Worm (Caenorhabditis elegans) whole organism, young adult: ENCODE data around the gene cdo-1.

Experiments
- B0019.2 ChIP-seq: fragments of 200-800 bp; sonication (Bioruptor generic); conservative IDR thresholded peaks from 2 replicates; pipeline ENCODE4 v1.3.6; 2022; ENCODE audit warnings: missing genetic modification reagents, missing genetic modification characterization, missing compliant biosample characterization
- B0261.1 ChIP-seq: sonication (generic microtip); optimal IDR thresholded peaks from 2 replicates; lab custom pipeline; 2016; ENCODE audit warnings: mild to moderate bottlenecking, missing genetic modification characterization, moderate library complexity, missing compliant biosample characterization
- C17E4.6 ChIP-seq: fragments of 200-800 bp; sonication (Bioruptor generic); IDR thresholded peaks from 2 replicates; pipeline ENCODE4 v1.3.6; 2022; ENCODE audit warnings: missing genetic modification reagents, missing genetic modification characterization, missing compliant biosample characterization
- D2030.7 ChIP-seq: fragments of 200-800 bp; sonication (Bioruptor generic); IDR thresholded peaks from 2 replicates; pipeline ENCODE4 v1.3.6; 2022; ENCODE audit warnings: missing genetic modification reagents, missing genetic modification characterization, missing compliant biosample characterization
- F22D6.2 ChIP-seq: sonication (generic microtip); optimal IDR thresholded peaks from 2 replicates; lab custom pipeline; 2016; ENCODE audit warnings: mild to moderate bottlenecking, missing genetic modification characterization, missing compliant biosample characterization
- F33H1.4 ChIP-seq: fragments of 200-800 bp; sonication (Bioruptor generic); IDR thresholded peaks from 2 replicates; pipeline ENCODE4 v1.3.6; 2022; ENCODE audit warnings: missing genetic modification reagents, missing genetic modification characterization, missing compliant biosample characterization
- F37B4.10 ChIP-seq: fragments of 200-800 bp; sonication (Bioruptor generic); IDR thresholded peaks from 2 replicates; pipeline ENCODE4 v1.3.6; 2022; ENCODE audit warnings: missing genetic modification characterization, missing compliant biosample characterization
- F39B2.1 ChIP-seq: fragments of 200-800 bp; sonication (Bioruptor generic); IDR thresholded peaks from 2 replicates; pipeline ENCODE4 v1.3.6; 2022; ENCODE audit warnings: missing genetic modification reagents, missing genetic modification characterization, missing compliant biosample characterization
- F49E8.2 ChIP-seq: sonication (generic microtip); optimal IDR thresholded peaks from 3 replicates; lab custom pipeline; 2017; ENCODE audit warnings: missing genetic modification characterization, mild to moderate bottlenecking, missing compliant biosample characterization, antibody characterized with exemption, moderate library complexity; ENCODE audit not compliant: insufficient read depth
- F55B11.4 ChIP-seq: sonication (generic microtip); optimal IDR thresholded peaks from 2 replicates; lab custom pipeline; 2016; ENCODE audit warnings: missing compliant biosample characterization, missing genetic modification characterization, borderline replicate concordance; ENCODE audit not compliant: insufficient read depth
- F57A8.1 ChIP-seq: fragments of 200-800 bp; sonication (Bioruptor generic); optimal IDR thresholded peaks from 2 replicates; lab custom pipeline; 2018; ENCODE audit warnings: mild to moderate bottlenecking, missing genetic modification characterization, moderate library complexity, missing compliant biosample characterization
- K11D2.4 ChIP-seq: fragments of 200-800 bp; sonication (Bioruptor generic); IDR thresholded peaks from 2 replicates; pipeline ENCODE4 v1.3.6; 2022; ENCODE audit warnings: missing genetic modification reagents, missing genetic modification characterization, missing compliant biosample characterization
- Y53F4B.3 ChIP-seq: fragments of 200-800 bp; sonication (Bioruptor generic); IDR thresholded peaks from 2 replicates; pipeline ENCODE4 v1.3.6; 2022; ENCODE audit warnings: missing genetic modification reagents, missing genetic modification characterization, missing compliant biosample characterization
- Y56A3A.18 ChIP-seq: fragments of 200-800 bp; sonication (Bioruptor generic); IDR thresholded peaks from 2 replicates; pipeline ENCODE4 v1.3.6; 2022; ENCODE audit warnings: missing genetic modification reagents, missing genetic modification characterization, missing compliant biosample characterization
- Y67H2A.10 ChIP-seq: fragments of 200-800 bp; sonication (Bioruptor generic); conservative IDR thresholded peaks from 2 replicates; pipeline ENCODE4 v1.3.6; 2022; ENCODE audit warnings: missing genetic modification reagents, missing genetic modification characterization, missing compliant biosample characterization
- ZK185.1 ChIP-seq: sonication (generic microtip); optimal IDR thresholded peaks from 2 replicates; lab custom pipeline; 2016; ENCODE audit warnings: mild to moderate bottlenecking, missing genetic modification characterization, missing compliant biosample characterization; ENCODE audit not compliant: poor library complexity, severe bottlenecking
- akir-1 ChIP-seq: fragments of 200-800 bp; sonication (Bioruptor generic); optimal IDR thresholded peaks from 2 replicates; lab custom pipeline; 2018; ENCODE audit warnings: mild to moderate bottlenecking, missing genetic modification characterization, moderate library complexity, missing compliant biosample characterization
- ama-1 ChIP-seq, 3 experiments: fragments of 150-350 bp in 1 of 3; sonication (generic microtip) in 2 of 3; optimal IDR thresholded peaks; 2 replicates each; lab custom pipeline; 2014 to 2018; ENCODE audit warnings: missing biosample characterization in 2 of 3, missing genetic modification characterization in 2 of 3, missing genetic modification reagents in 2 of 3
- aptf-2 ChIP-seq: fragments of 200-800 bp; sonication (Bioruptor generic); conservative IDR thresholded peaks from 2 replicates; pipeline ENCODE4 v1.3.6; 2022; ENCODE audit warnings: missing genetic modification reagents, missing genetic modification characterization, missing compliant biosample characterization
- atf-7 ChIP-seq: sonication (generic microtip); optimal IDR thresholded peaks from 2 replicates; lab custom pipeline; 2017; ENCODE audit warnings: mild to moderate bottlenecking, missing genetic modification characterization, missing compliant biosample characterization
- athp-1 ChIP-seq: sonication (generic microtip); optimal IDR thresholded peaks from 2 replicates; lab custom pipeline; 2017; ENCODE audit warnings: mild to moderate bottlenecking, missing genetic modification characterization, missing compliant biosample characterization
- attf-5 ChIP-seq: fragments of 200-800 bp; sonication (Bioruptor generic); optimal IDR thresholded peaks from 2 replicates; lab custom pipeline; 2018; ENCODE audit warnings: mild to moderate bottlenecking, missing genetic modification characterization, missing compliant biosample characterization
- attf-6 ChIP-seq: fragments of 200-800 bp; sonication (Bioruptor generic); IDR thresholded peaks from 2 replicates; pipeline ENCODE4 v1.3.6; 2022; ENCODE audit warnings: missing genetic modification reagents, missing genetic modification characterization, missing compliant biosample characterization
- bed-2 ChIP-seq: fragments of 200-800 bp; sonication (Bioruptor generic); IDR thresholded peaks from 2 replicates; pipeline ENCODE4 v1.3.6; 2022; ENCODE audit warnings: missing genetic modification reagents, missing genetic modification characterization, missing compliant biosample characterization
- ceh-79 ChIP-seq: sonication (generic microtip); optimal IDR thresholded peaks from 2 replicates; lab custom pipeline; 2017; ENCODE audit warnings: mild to moderate bottlenecking, missing genetic modification characterization, missing compliant biosample characterization
- dox-1 ChIP-seq: fragments of 200-800 bp; sonication (Bioruptor generic); IDR thresholded peaks from 2 replicates; pipeline ENCODE4 v1.3.6; 2022; ENCODE audit warnings: missing genetic modification reagents, missing genetic modification characterization, missing compliant biosample characterization
- dpff-1 ChIP-seq: sonication (generic microtip); optimal IDR thresholded peaks from 2 replicates; lab custom pipeline; 2017; ENCODE audit warnings: mild to moderate bottlenecking, missing genetic modification characterization, missing compliant biosample characterization
- dpl-1 ChIP-seq: fragments of 150-350 bp; optimal IDR thresholded peaks from 2 replicates; lab custom pipeline; 2014; ENCODE audit warnings: missing biosample characterization, missing genetic modification reagents, missing genetic modification characterization
- ets-4 ChIP-seq: fragments of 200-800 bp; sonication (Bioruptor generic); optimal IDR thresholded peaks from 2 replicates; lab custom pipeline; 2018; ENCODE audit warnings: mild to moderate bottlenecking, missing genetic modification characterization, missing compliant biosample characterization
- fkh-3 ChIP-seq: sonication (generic microtip); optimal IDR thresholded peaks from 2 replicates; lab custom pipeline; 2016; ENCODE audit warnings: mild to moderate bottlenecking, missing genetic modification characterization, missing compliant biosample characterization
- hmg-20 ChIP-seq: fragments of 200-800 bp; sonication (Bioruptor generic); IDR thresholded peaks from 2 replicates; pipeline ENCODE4 v1.3.6; 2022; ENCODE audit warnings: missing genetic modification reagents, missing genetic modification characterization, missing compliant biosample characterization
- lin-26 ChIP-seq: fragments of 200-800 bp; sonication (Bioruptor generic); IDR thresholded peaks from 2 replicates; pipeline ENCODE4 v1.3.6; 2022; ENCODE audit warnings: missing genetic modification reagents, missing genetic modification characterization, missing compliant biosample characterization
- lin-40 ChIP-seq: sonication (generic microtip); optimal IDR thresholded peaks from 2 replicates; lab custom pipeline; 2016; ENCODE audit warnings: missing genetic modification characterization, mild to moderate bottlenecking, missing compliant biosample characterization, missing genotype, missing genetic modification reagents
- lin-54 ChIP-seq: fragments of 200-800 bp; sonication (Bioruptor generic); optimal IDR thresholded peaks from 2 replicates; lab custom pipeline; 2018; ENCODE audit warnings: mild to moderate bottlenecking, missing genetic modification characterization, missing compliant biosample characterization
- lsy-27 ChIP-seq: sonication (generic microtip); optimal IDR thresholded peaks from 2 replicates; lab custom pipeline; 2017; ENCODE audit warnings: missing genetic modification characterization, mild to moderate bottlenecking, missing compliant biosample characterization, antibody characterized with exemption, missing genotype, borderline replicate concordance; ENCODE audit not compliant: insufficient read depth
- mes-4 ChIP-seq: sonication (generic microtip); optimal IDR thresholded peaks from 2 replicates; lab custom pipeline; 2016; ENCODE audit warnings: missing genotype, missing genetic modification characterization, missing compliant biosample characterization
- mxl-1 ChIP-seq: sonication (generic microtip); optimal IDR thresholded peaks from 2 replicates; lab custom pipeline; 2016; ENCODE audit warnings: missing genetic modification characterization, missing compliant biosample characterization
- nhr-90 ChIP-seq: sonication (generic microtip); optimal IDR thresholded peaks from 2 replicates; lab custom pipeline; 2016; ENCODE audit warnings: missing genotype, mild to moderate bottlenecking, missing genetic modification characterization, missing compliant biosample characterization
- pbrm-1 ChIP-seq: fragments of 200-800 bp; sonication (Bioruptor generic); IDR thresholded peaks from 2 replicates; pipeline ENCODE4 v1.3.6; 2022; ENCODE audit warnings: missing genetic modification reagents, missing genetic modification characterization, missing compliant biosample characterization
- pha-4 ChIP-seq: fragments of 150-350 bp; sonication (generic microtip); optimal IDR thresholded peaks from 2 replicates; lab custom pipeline; 2014; ENCODE audit warnings: missing biosample characterization, missing genetic modification reagents, missing genetic modification characterization
- rcor-1 ChIP-seq: fragments of 200-800 bp; sonication (Bioruptor generic); IDR thresholded peaks from 2 replicates; pipeline ENCODE4 v1.3.6; 2022; ENCODE audit warnings: missing genetic modification reagents, missing genetic modification characterization, missing compliant biosample characterization
- rpc-1 ChIP-seq, 2 experiments: fragments of 150-350 bp in 1 of 2; sonication (generic microtip) in 1 of 2; optimal IDR thresholded peaks; 2 replicates each; lab custom pipeline; 2014 to 2018; ENCODE audit warnings: missing biosample characterization in 1 of 2, missing genetic modification characterization in 1 of 2, missing genetic modification reagents in 1 of 2, missing genotype in 1 of 2
- snpc-3.4 ChIP-seq: sonication (generic microtip); optimal IDR thresholded peaks from 2 replicates; lab custom pipeline; 2017; ENCODE audit warnings: missing genetic modification characterization, mild to moderate bottlenecking, missing compliant biosample characterization, antibody characterized with exemption, moderate library complexity, missing genotype, missing genetic modification reagents
- sptf-2 ChIP-seq: fragments of 200-800 bp; sonication (Bioruptor generic); optimal IDR thresholded peaks from 2 replicates; lab custom pipeline; 2018; ENCODE audit warnings: mild to moderate bottlenecking, missing genetic modification characterization, missing compliant biosample characterization
- unc-62 ChIP-seq: fragments of 150-350 bp; optimal IDR thresholded peaks from 2 replicates; lab custom pipeline; 2014; ENCODE audit warnings: missing biosample characterization, missing genetic modification reagents, missing genetic modification characterization
- xnd-1 ChIP-seq: sonication (generic microtip); optimal IDR thresholded peaks from 2 replicates; lab custom pipeline; 2016; ENCODE audit warnings: missing genotype, missing genetic modification reagents, missing genetic modification characterization, missing compliant biosample characterization

The cdo-1 gene

DNA sequence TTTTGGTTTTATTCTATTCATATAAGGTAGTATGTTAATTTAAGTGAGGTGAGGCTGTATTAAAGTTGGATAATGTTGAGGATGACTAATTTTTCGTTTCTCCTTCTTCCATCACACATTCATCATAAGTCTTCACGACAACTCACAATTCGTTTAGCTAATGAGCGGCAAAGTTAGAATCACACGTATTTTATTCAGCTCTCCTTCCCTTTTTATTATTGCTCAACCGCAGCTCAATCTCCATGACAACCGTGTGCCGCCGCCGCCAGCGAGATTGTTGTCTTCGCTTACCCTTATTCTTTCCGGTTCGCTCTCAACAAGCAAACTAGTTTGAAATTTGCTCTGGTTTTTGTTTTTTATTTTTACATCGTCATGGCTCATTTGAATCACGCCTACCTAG is 17.0 kb upstream of the cdo-1 start, which contains the start of gene ZC13.2:
ZC13.2 (plus strand) TSS at position 301 of the 400 bp plus-strand sequence.
- TF ChIP-seq B0019.2 (GFP tag; lab: Robert Waterston, UW) (no peak), aptf-2 (GFP tag; lab: Robert Waterston, UW) (no peak), F33H1.4 (no peak), hmg-20 (no peak), F49E8.2 (tag; lab: Kevin White, UChicago) (no peak), ZK185.1 (tag; lab: Kevin White, UChicago) (no peak)

DNA sequence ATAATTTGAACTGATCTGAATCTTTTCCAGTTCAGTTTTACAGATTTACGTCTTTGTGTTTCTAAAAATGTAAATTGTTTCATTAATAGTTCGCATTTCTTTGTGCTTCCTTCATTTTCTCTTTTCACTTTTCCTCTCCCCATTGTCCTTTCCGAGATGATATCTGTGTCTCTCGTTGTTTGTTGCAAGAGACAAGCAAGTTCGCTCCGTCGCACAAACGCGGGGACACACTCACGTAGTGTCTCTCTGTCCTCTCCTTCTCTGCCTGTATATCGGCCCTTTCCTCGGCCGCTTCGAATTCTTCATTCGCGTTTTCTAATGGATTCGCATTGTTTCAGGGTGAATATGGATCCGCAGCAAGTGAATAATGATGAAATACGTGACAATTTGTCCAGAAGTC is 13.6 kb upstream of the cdo-1 start, which contains the start of gene ZC13.1:
ZC13.1 (plus strand) TSS at position 305 of the 400 bp plus-strand sequence.
- TF ChIP-seq lin-40, result no peak
- TF ChIP-seq C17E4.6 (GFP tag; lab: Robert Waterston, UW), result no peak
- TF ChIP-seq ceh-79 (tag; lab: Kevin White, UChicago), result no peak
- no peak for TF ChIP-seq F37B4.10 (GFP tag; lab: Robert Waterston, UW)
- no peak for TF ChIP-seq K11D2.4 (GFP tag; lab: Robert Waterston, UW)
- no peak for TF ChIP-seq D2030.7
- TF ChIP-seq dpff-1 (tag; lab: Kevin White, UChicago), result no peak
- no peak for TF ChIP-seq akir-1 (GFP tag; lab: Kevin White, UChicago)
- TF ChIP-seq rcor-1 (GFP tag; lab: Robert Waterston, UW), result no peak
- TF ChIP-seq dpl-1, result no peak
- TF ChIP-seq attf-6 (GFP tag; lab: Robert Waterston, UW), result no peak
- TF ChIP-seq athp-1 (tag; lab: Kevin White, UChicago), result no peak
- no peak for TF ChIP-seq Y56A3A.18 (GFP tag; lab: Robert Waterston, UW)
- no peak for TF ChIP-seq rpc-1 (optimal IDR thresholded peaks at IDR 0.05; lab: Kevin White, UChicago)
- no peak for TF ChIP-seq rpc-1 (tag; optimal IDR thresholded peaks at IDR 0.05; lab: Kevin White, UChicago)
- no peak for TF ChIP-seq pha-4 (tag; lab: Kevin White, UChicago)
- no peak for TF ChIP-seq F33H1.4
- TF ChIP-seq pbrm-1 (GFP tag; lab: Robert Waterston, UW), result 0 out of 2 replicates have a peak, but pooled peaks have one; percentile 11
- TF ChIP-seq sptf-2 (GFP tag; lab: Kevin White, UChicago), result no peak
- no peak for TF ChIP-seq hmg-20
- TF ChIP-seq F39B2.1 (GFP tag; lab: Robert Waterston, UW), result no peak
- TF ChIP-seq B0261.1 (tag; lab: Kevin White, UChicago), result no peak
- TF ChIP-seq xnd-1 (tag; lab: Kevin White, UChicago), result no peak
- TF ChIP-seq atf-7 (tag; lab: Kevin White, UChicago), result no peak
- no peak for TF ChIP-seq mes-4
- TF ChIP-seq F57A8.1 (GFP tag; lab: Kevin White, UChicago), result no peak
- TF ChIP-seq fkh-3 (tag; lab: Kevin White, UChicago), result no peak
- no peak for TF ChIP-seq snpc-3.4 (tag; lab: Kevin White, UChicago)
- TF ChIP-seq F55B11.4 (tag; lab: Kevin White, UChicago), result no peak
- no peak for TF ChIP-seq aptf-2 (GFP tag; lab: Robert Waterston, UW)
- no peak for TF ChIP-seq lin-26 (GFP tag; lab: Robert Waterston, UW)
- no peak for TF ChIP-seq lsy-27 (tag; lab: Kevin White, UChicago)
- peak; percentile 74 for TF ChIP-seq dox-1 (GFP tag; lab: Robert Waterston, UW)
- no peak for TF ChIP-seq unc-62 (GFP tag; lab: Kevin White, UChicago)
- TF ChIP-seq nhr-90 (tag; lab: Kevin White, UChicago), result no peak
- TF ChIP-seq ama-1 (optimal IDR thresholded peaks at IDR 0.05; lab: Kevin White, UChicago), result no peak
- no peak for TF ChIP-seq ama-1 (GFP tag; optimal IDR thresholded peaks at IDR 0.05; lab: Kevin White, UChicago)
- TF ChIP-seq ets-4 (GFP tag; lab: Kevin White, UChicago), result no peak
- no peak for TF ChIP-seq bed-2 (GFP tag; lab: Robert Waterston, UW)
- no peak for TF ChIP-seq F22D6.2 (tag; lab: Kevin White, UChicago)
- no peak for TF ChIP-seq mxl-1
- peak; percentile 51 for TF ChIP-seq attf-5 (GFP tag; lab: Kevin White, UChicago)
- no peak for TF ChIP-seq lin-54
- no peak for TF ChIP-seq Y67H2A.10
- TF ChIP-seq B0019.2 (GFP tag; lab: Robert Waterston, UW), result no peak
- TF ChIP-seq Y53F4B.3 (GFP tag; lab: Robert Waterston, UW), result no peak
